Worm (Caenorhabditis elegans) whole organism, L4 larva: Measurements from ENCODE around the gene D1086.9.

Experiments used
- F37D6.2 ChIP-seq: sonication (generic microtip); optimal IDR thresholded peaks from 2 replicates; lab custom pipeline; 2016; ENCODE audit warnings: mild to moderate bottlenecking, missing genetic modification characterization, missing compliant biosample characterization
- F44E2.7 ChIP-seq: fragments of 200-800 bp; sonication (Bioruptor generic); IDR thresholded peaks from 2 replicates; pipeline ENCODE4 v2.1.2; 2022; ENCODE audit warnings: missing genetic modification characterization, missing compliant biosample characterization
- R02D3.7 ChIP-seq: fragments of 150-350 bp; sonication (generic microtip); optimal IDR thresholded peaks from 3 replicates; lab custom pipeline; 2014; ENCODE audit warnings: missing biosample characterization, missing genetic modification characterization
- T26A8.4 ChIP-seq: fragments of 200-800 bp; sonication (Bioruptor generic); IDR thresholded peaks from 2 replicates; pipeline ENCODE4 v1.3.6; 2022; ENCODE audit warnings: missing genetic modification characterization, missing compliant biosample characterization
- Y105C5A.15 ChIP-seq: fragments of 200-800 bp; sonication (Bioruptor generic); IDR thresholded peaks from 2 replicates; pipeline ENCODE4 v1.3.6; 2022; ENCODE audit warnings: missing genetic modification characterization, missing compliant biosample characterization
- Y48G9A.11 ChIP-seq: fragments of 200-800 bp; sonication (Bioruptor generic); IDR thresholded peaks from 2 replicates; pipeline ENCODE4 v1.3.6; 2022; ENCODE audit warnings: missing genetic modification reagents, missing genetic modification characterization, missing compliant biosample characterization
- Y75B8A.6 ChIP-seq: fragments of 200-800 bp; sonication (Bioruptor generic); IDR thresholded peaks from 2 replicates; pipeline ENCODE4 v1.3.6; 2022; ENCODE audit warnings: missing genetic modification reagents, missing genetic modification characterization, missing compliant biosample characterization
- ceh-20 ChIP-seq: fragments of 200-800 bp; sonication (Bioruptor generic); IDR thresholded peaks from 2 replicates; pipeline ENCODE4 v1.3.6; 2022; ENCODE audit warnings: missing genetic modification reagents, missing genetic modification characterization, missing compliant biosample characterization
- ceh-28 ChIP-seq: fragments of 150-350 bp; optimal IDR thresholded peaks from 2 replicates; lab custom pipeline; 2014; ENCODE audit warnings: missing biosample characterization, missing genetic modification reagents, missing genetic modification characterization
- ceh-44 ChIP-seq: fragments of 200-800 bp; sonication (Bioruptor generic); IDR thresholded peaks from 2 replicates; pipeline ENCODE4 v1.3.6; 2022; ENCODE audit warnings: missing genetic modification reagents, missing genetic modification characterization, missing compliant biosample characterization
- ctbp-1 ChIP-seq: fragments of 200-800 bp; sonication (Bioruptor generic); IDR thresholded peaks from 2 replicates; pipeline ENCODE4 v1.3.6; 2022; ENCODE audit warnings: missing genetic modification reagents, missing genetic modification characterization, missing compliant biosample characterization
- daf-12 ChIP-seq: fragments of 150-350 bp; optimal IDR thresholded peaks from 2 replicates; lab custom pipeline; 2014; ENCODE audit warnings: missing biosample characterization, missing genetic modification reagents, missing genetic modification characterization
- dmd-9 ChIP-seq: fragments of 200-800 bp; sonication (Bioruptor generic); IDR thresholded peaks from 2 replicates; pipeline ENCODE4 v1.3.6; 2022; ENCODE audit warnings: missing genetic modification reagents, missing genetic modification characterization, missing compliant biosample characterization
- dve-1 ChIP-seq: sonication (generic microtip); optimal IDR thresholded peaks from 2 replicates; lab custom pipeline; 2017; ENCODE audit warnings: antibody characterized with exemption, mild to moderate bottlenecking, missing genetic modification characterization, missing compliant biosample characterization; ENCODE audit not compliant: insufficient read depth
- fkh-10 ChIP-seq: fragments of 150-350 bp; optimal IDR thresholded peaks from 2 replicates; lab custom pipeline; 2014; ENCODE audit warnings: missing biosample characterization, missing genetic modification reagents, missing genetic modification characterization
- fos-1 ChIP-seq: fragments of 150-350 bp; optimal IDR thresholded peaks from 2 replicates; lab custom pipeline; 2014; ENCODE audit warnings: missing biosample characterization, missing genetic modification characterization
- hlh-30 ChIP-seq: sonication (generic microtip); optimal IDR thresholded peaks from 2 replicates; lab custom pipeline; 2017; ENCODE audit warnings: antibody characterized with exemption, mild to moderate bottlenecking, missing genetic modification characterization, missing compliant biosample characterization; ENCODE audit not compliant: insufficient read depth
- hmg-1.1 ChIP-seq: fragments of 200-800 bp; sonication (Bioruptor generic); IDR thresholded peaks from 2 replicates; pipeline ENCODE4 v1.3.6; 2022; ENCODE audit warnings: missing genetic modification reagents, missing genetic modification characterization, missing compliant biosample characterization
- jun-1 ChIP-seq: fragments of 150-350 bp; optimal IDR thresholded peaks from 2 replicates; lab custom pipeline; 2014; ENCODE audit warnings: missing biosample characterization, missing genetic modification reagents, missing genetic modification characterization
- lim-7 ChIP-seq: fragments of 200-800 bp; sonication (Bioruptor generic); IDR thresholded peaks from 2 replicates; pipeline ENCODE4 v1.3.6; 2022; ENCODE audit warnings: missing genetic modification characterization, missing compliant biosample characterization
- lin-15B ChIP-seq: fragments of 150-350 bp; sonication (generic microtip); optimal IDR thresholded peaks from 3 replicates; lab custom pipeline; 2014; ENCODE audit warnings: missing biosample characterization, missing genetic modification characterization
- lin-39 ChIP-seq: fragments of 150-350 bp; optimal IDR thresholded peaks from 2 replicates; lab custom pipeline; 2014; ENCODE audit warnings: missing biosample characterization, missing genetic modification reagents, missing genetic modification characterization
- madf-9 ChIP-seq: fragments of 200-800 bp; sonication (Bioruptor generic); conservative IDR thresholded peaks from 2 replicates; pipeline ENCODE4 v1.3.6; 2022; ENCODE audit warnings: missing genetic modification reagents, missing genetic modification characterization, missing compliant biosample characterization
- mxl-3 ChIP-seq: fragments of 200-800 bp; sonication (Bioruptor generic); optimal IDR thresholded peaks from 2 replicates; lab custom pipeline; 2018; ENCODE audit warnings: mild to moderate bottlenecking, missing genetic modification characterization, missing compliant biosample characterization
- nhr-10 ChIP-seq: fragments of 150-350 bp; optimal IDR thresholded peaks from 2 replicates; lab custom pipeline; 2014; ENCODE audit warnings: missing biosample characterization, missing genetic modification characterization
- nhr-102 ChIP-seq: sonication (generic microtip); optimal IDR thresholded peaks from 2 replicates; lab custom pipeline; 2016; ENCODE audit warnings: mild to moderate bottlenecking, missing genetic modification characterization, moderate library complexity, missing compliant biosample characterization
- nhr-111 ChIP-seq: fragments of 200-800 bp; sonication (Bioruptor generic); optimal IDR thresholded peaks from 2 replicates; lab custom pipeline; 2018; ENCODE audit warnings: mild to moderate bottlenecking, missing genetic modification characterization, missing compliant biosample characterization
- nhr-25 ChIP-seq: sonication (generic microtip); optimal IDR thresholded peaks from 2 replicates; lab custom pipeline; 2017; ENCODE audit warnings: missing genetic modification characterization, mild to moderate bottlenecking, missing compliant biosample characterization, antibody characterized with exemption, moderate library complexity, borderline replicate concordance; ENCODE audit not compliant: insufficient read depth
- nhr-28 ChIP-seq: fragments of 150-350 bp; optimal IDR thresholded peaks from 2 replicates; lab custom pipeline; 2014; ENCODE audit warnings: missing biosample characterization, missing genetic modification characterization
- nhr-41 ChIP-seq: fragments of 200-800 bp; sonication (Bioruptor generic); IDR thresholded peaks from 2 replicates; pipeline ENCODE4 v1.3.6; 2022; ENCODE audit warnings: missing genetic modification reagents, missing genetic modification characterization, missing compliant biosample characterization
- nhr-48 ChIP-seq: sonication (generic microtip); optimal IDR thresholded peaks from 2 replicates; lab custom pipeline; 2016; ENCODE audit warnings: mild to moderate bottlenecking, missing genetic modification characterization, missing compliant biosample characterization
- php-3 ChIP-seq: fragments of 200-800 bp; sonication (Bioruptor generic); IDR thresholded peaks from 2 replicates; pipeline ENCODE4 v1.3.6; 2022; ENCODE audit warnings: missing genetic modification reagents, missing genetic modification characterization, missing compliant biosample characterization
- unc-39 ChIP-seq: sonication (generic microtip); optimal IDR thresholded peaks from 2 replicates; lab custom pipeline; 2017; ENCODE audit warnings: missing biosample characterization, missing genetic modification characterization
- unc-62 ChIP-seq, 3 experiments: fragments of 150-350 bp in 1 of 3; sonication (generic microtip); optimal IDR thresholded peaks in 2 of 3; peaks in 1 of 3; 1 replicate in 1 of 3; 2 replicates in 2 of 3; lab custom pipeline; 2014 to 2017; ENCODE audit warnings: missing biosample characterization in 3 of 3, missing genetic modification characterization in 3 of 3, missing genetic modification reagents in 3 of 3, missing genotype in 1 of 3
- vab-7 ChIP-seq: fragments of 200-800 bp; sonication (Bioruptor generic); IDR thresholded peaks from 2 replicates; pipeline ENCODE4 v1.3.6; 2022; ENCODE audit warnings: missing genetic modification reagents, missing genetic modification characterization, missing compliant biosample characterization
- zfp-3 ChIP-seq: fragments of 200-800 bp; sonication (Bioruptor generic); conservative IDR thresholded peaks from 2 replicates; pipeline ENCODE4 v1.3.6; 2022; ENCODE audit warnings: missing genetic modification reagents, missing genetic modification characterization, missing compliant biosample characterization

The D1086.9 gene

ce11 chrV:14079501-14079900 lies 24.6 kb upstream of the D1086.9 start, which contains the start of gene D1086.6:
Gene D1086.6, plus strand, starts transcription at chrV:14079801.
- TF ChIP-seq nhr-25 (tag; lab: Kevin White, UChicago) = no peak
- TF ChIP-seq F37D6.2 (tag; lab: Kevin White, UChicago) = no peak
- no peak for TF ChIP-seq nhr-41
- no peak for TF ChIP-seq lin-39
- TF ChIP-seq ctbp-1 = no peak
- TF ChIP-seq nhr-10 (tag; lab: Kevin White, UChicago) = no peak
- no peak for TF ChIP-seq nhr-48
- TF ChIP-seq Y48G9A.11 (GFP tag; lab: Robert Waterston, UW) = no peak
- TF ChIP-seq nhr-111 = no peak
- no peak for TF ChIP-seq F44E2.7
- no peak for TF ChIP-seq R02D3.7 (tag; lab: Kevin White, UChicago)
- TF ChIP-seq jun-1 = no peak
- no peak for TF ChIP-seq hlh-30 (tag; lab: Kevin White, UChicago)
- TF ChIP-seq nhr-28 (tag; lab: Kevin White, UChicago) = no peak
- TF ChIP-seq, all 104 proteins: peak for 0

DNA sequence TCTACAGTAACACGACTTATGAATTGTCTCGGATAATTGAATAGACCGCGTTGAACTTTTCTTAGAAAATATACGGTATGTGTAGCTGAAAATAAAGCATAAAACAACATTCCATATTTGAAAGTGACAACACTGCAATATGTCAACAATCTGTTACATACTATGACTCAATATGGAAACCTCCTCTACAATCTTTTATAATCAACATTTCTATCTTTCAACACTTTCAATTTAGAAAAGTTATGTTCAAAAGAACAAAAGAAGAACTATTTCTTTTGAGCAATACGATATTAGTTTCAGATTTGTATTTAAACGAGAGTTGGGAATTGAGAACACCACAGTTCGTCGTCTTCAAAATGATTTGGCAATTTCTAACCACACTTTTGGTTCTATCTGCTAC lies 21.6 kb upstream of the D1086.9 start, which contains the start of gene D1086.10:
TSS of gene D1086.10 (plus strand) at position 301 of the 400 bp plus-strand sequence.
- TF ChIP-seq lim-7 (GFP tag; lab: Robert Waterston, UW) (no peak), Y105C5A.15 (GFP tag; lab: Robert Waterston, UW) (no peak), dve-1 (tag; lab: Kevin White, UChicago) (peak; percentile 38), ceh-44 (no peak)
- TF ChIP-seq, all 104 proteins: peak for 1

- TF ChIP-seq fkh-10 (GFP tag; lab: Kevin White, UChicago) (no peak), unc-62 (GFP tag; optimal IDR thresholded peaks at IDR 0.05 in 1 of 2; lab: Kevin White, UChicago) (peak in 1 of 2 experiments; percentile 49), unc-62 (tag; optimal IDR thresholded peaks at IDR 0.05; lab: Kevin White, UChicago) (no peak)
These were observed 20.1 kb upstream of the D1086.9 start, which contains the start of gene D1086.7 for ce11 chrV:14083970-14084369. Gene D1086.7, plus strand, starts transcription at chrV:14084270.

ce11 chrV:14085589-14085988 lies 18.5 kb upstream of the D1086.9 start, which contains the start of gene D1086.18:
Gene D1086.18, plus strand, starts transcription at chrV:14085889.
- TF ChIP-seq nhr-10 (tag; lab: Kevin White, UChicago) (no peak), nhr-48 (no peak), dmd-9 (GFP tag; lab: Robert Waterston, UW) (no peak), T26A8.4 (GFP tag; lab: Robert Waterston, UW) (no peak), zfp-3 (GFP tag; lab: Robert Waterston, UW) (no peak), lin-15B (tag; lab: Kevin White, UChicago) (no peak), dve-1 (tag; lab: Kevin White, UChicago) (no peak), hlh-30 (tag; lab: Kevin White, UChicago) (no peak), madf-9 (no peak)

ce11 chrV:14088051-14088450 lies 16.0 kb upstream of the D1086.9 start, which contains the start of gene D1086.19:
Gene D1086.19, plus strand, starts transcription at chrV:14088351.
- TF ChIP-seq ceh-20 (GFP tag; lab: Robert Waterston, UW) = no peak
- TF ChIP-seq unc-39 (tag; lab: Kevin White, UChicago) = no peak
- no peak for TF ChIP-seq nhr-25 (tag; lab: Kevin White, UChicago)
- no peak for TF ChIP-seq T26A8.4 (GFP tag; lab: Robert Waterston, UW)
- no peak for TF ChIP-seq nhr-10 (tag; lab: Kevin White, UChicago)
- no peak for TF ChIP-seq Y75B8A.6 (GFP tag; lab: Robert Waterston, UW)
- TF ChIP-seq daf-12 (tag; lab: Kevin White, UChicago) = no peak
- TF ChIP-seq vab-7 (GFP tag; lab: Robert Waterston, UW) = no peak
- no peak for TF ChIP-seq dmd-9 (GFP tag; lab: Robert Waterston, UW)
- TF ChIP-seq hmg-1.1 = no peak
- no peak for TF ChIP-seq ceh-28 (tag; lab: Kevin White, UChicago)
- no peak for TF ChIP-seq nhr-102 (tag; lab: Kevin White, UChicago)
- TF ChIP-seq fos-1 (tag; lab: Kevin White, UChicago) = no peak
- TF ChIP-seq lim-7 (GFP tag; lab: Robert Waterston, UW) = no peak
- no peak for TF ChIP-seq php-3 (GFP tag; lab: Robert Waterston, UW)
- TF ChIP-seq hlh-30 (tag; lab: Kevin White, UChicago) = no peak
- no peak for TF ChIP-seq jun-1
- no peak for TF ChIP-seq mxl-3
- no peak for TF ChIP-seq nhr-28 (tag; lab: Kevin White, UChicago)
